Worm (Caenorhabditis elegans): Measurements from ENCODE around the gene ttr-18.
A peak's percentile ranks its signal among the peaks of the same experiment; 100 is the strongest.

DNA sequence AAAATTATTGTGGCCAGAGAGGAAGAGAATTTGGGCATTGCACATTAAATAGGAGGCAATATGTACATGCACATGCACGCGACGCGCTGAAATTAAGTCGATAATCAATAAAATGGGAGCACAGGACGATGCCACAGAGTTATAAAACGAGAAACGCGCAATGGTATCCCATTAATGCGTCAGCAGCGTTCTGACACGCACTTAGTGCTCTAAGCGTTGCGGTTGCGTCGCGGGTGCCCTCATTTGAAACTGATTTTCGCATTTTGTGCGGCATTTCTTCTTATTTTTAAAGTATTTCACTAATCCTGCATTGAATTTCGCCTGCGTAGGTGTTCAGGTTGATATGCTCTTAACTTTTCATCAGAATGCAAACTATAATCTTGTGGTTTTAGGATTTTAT, 33.5 kb downstream of the ttr-18 start, which contains the start of gene rsp-1:
- TF ChIP-seq tbx-9 (tag; optimal IDR thresholded peaks at IDR 0.05; ENCODE audit: borderline replicate concordance) (no peak), B0035.1 (tag; optimal IDR thresholded peaks at IDR 0.05) (peak; percentile 14), ceh-58 (GFP tag; IDR thresholded peaks at IDR 0.05) (no peak), F39B2.1 (GFP tag; IDR thresholded peaks at IDR 0.05) (no peak), nhr-27 (tag; optimal IDR thresholded peaks at IDR 0.05) (no peak), die-1 (tag; optimal IDR thresholded peaks at IDR 0.05) (peak; percentile 11), unc-130 (GFP tag; optimal IDR thresholded peaks at IDR 0.05) (no peak), ceh-27 (GFP tag; optimal IDR thresholded peaks at IDR 0.05) (peak; percentile 85), C06A6.2 (GFP tag; conservative IDR thresholded peaks at IDR 0.05) (peak; percentile 45; the same call in 1 of the 2 replicates), tlf-1 (GFP tag; optimal IDR thresholded peaks at IDR 0.05) (peak; percentile 87)

Data from whole organism, young adult.